Fruit fly (Drosophila melanogaster) whole organism, wandering third instar larva: Measurements from ENCODE around the gene CG5776.

Experiments
- CrebA ChIP-seq: fragments of 200-800 bp; sonication (Bioruptor generic); optimal IDR thresholded peaks from 2 replicates; lab custom pipeline; 2016; ENCODE audit warnings: missing biosample characterization, mild to moderate bottlenecking, missing genetic modification characterization, borderline replicate concordance
- Mio ChIP-seq: sonication (Bioruptor generic); optimal IDR thresholded peaks from 2 replicates; lab custom pipeline; 2016; ENCODE audit warnings: missing biosample characterization, missing genetic modification characterization

DNA sequence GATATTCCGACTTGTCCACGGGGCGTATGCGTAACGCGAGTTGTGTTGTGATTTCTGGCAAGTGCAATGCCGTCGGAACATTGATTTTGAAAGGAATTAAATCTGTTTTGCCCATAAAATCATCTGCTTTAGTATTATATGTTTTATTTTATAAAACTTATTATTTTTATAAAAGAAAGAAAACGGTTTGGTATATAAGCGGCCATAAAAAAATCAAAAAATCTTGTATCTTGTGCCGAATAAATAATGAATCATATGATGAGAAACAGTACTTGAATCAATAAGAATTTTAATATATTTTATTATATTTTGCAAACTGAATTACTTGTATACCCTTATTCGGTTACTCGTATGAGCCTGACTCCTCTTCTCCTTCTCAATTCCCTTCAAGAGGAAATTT lies 47.4 kb downstream of the CG5776 start, which contains the start of gene pdm2:
- no peak for TF ChIP-seq CrebA (GFP tag; lab: Kevin White, UChicago)
- TF ChIP-seq Mio = no peak
